Worm (Caenorhabditis elegans) whole organism, L1 larva: ENCODE data around the gene nhr-285.

Source experiments
- C34B4.2 ChIP-seq: sonication (generic microtip); optimal IDR thresholded peaks from 2 replicates; lab custom pipeline; 2017; ENCODE audit warnings: mild to moderate bottlenecking, missing genetic modification characterization, missing compliant biosample characterization
- aha-1 ChIP-seq: fragments of 150-350 bp; optimal IDR thresholded peaks from 2 replicates; lab custom pipeline; 2014; ENCODE audit warnings: missing biosample characterization, missing genetic modification characterization
- alr-1 ChIP-seq: fragments of 200-800 bp; sonication (Bioruptor generic); optimal IDR thresholded peaks from 2 replicates; lab custom pipeline; 2018; ENCODE audit warnings: borderline replicate concordance, mild to moderate bottlenecking, missing genetic modification characterization, missing compliant biosample characterization
- blmp-1 ChIP-seq: fragments of 150-350 bp; optimal IDR thresholded peaks from 2 replicates; lab custom pipeline; 2014; ENCODE audit warnings: missing biosample characterization, missing genetic modification characterization
- ceh-82 ChIP-seq, 3 experiments: fragments of 150-350 bp in 1 of 3; sonication (generic microtip) in 2 of 3; optimal IDR thresholded peaks; 2 replicates each; lab custom pipeline; 2014 to 2017; ENCODE audit warnings: missing biosample characterization in 3 of 3, missing genetic modification characterization in 3 of 3
- ceh-88 ChIP-seq: fragments of 200-800 bp; sonication (Bioruptor generic); IDR thresholded peaks from 2 replicates; pipeline ENCODE4 v1.3.6; 2022; ENCODE audit warnings: missing genetic modification characterization, missing compliant biosample characterization
- ceh-90 ChIP-seq: sonication (generic microtip); optimal IDR thresholded peaks from 2 replicates; lab custom pipeline; 2016; ENCODE audit warnings: missing genetic modification characterization, missing compliant biosample characterization
- ces-1 ChIP-seq: fragments of 150-350 bp; optimal IDR thresholded peaks from 2 replicates; lab custom pipeline; 2014; ENCODE audit warnings: missing biosample characterization, missing genetic modification reagents, missing genetic modification characterization
- efl-1 ChIP-seq, 4 experiments: fragments of 150-350 bp; optimal IDR thresholded peaks in 3 of 4; peaks in 1 of 4; 1 replicate in 1 of 4; 2 replicates in 3 of 4; lab custom pipeline; 2014; ENCODE audit warnings: missing biosample characterization in 2 of 4, missing genetic modification characterization in 2 of 4, missing genetic modification reagents in 2 of 4
- efl-3 ChIP-seq: fragments of 200-800 bp; sonication (Bioruptor generic); optimal IDR thresholded peaks from 2 replicates; lab custom pipeline; 2018; ENCODE audit warnings: mild to moderate bottlenecking, missing genetic modification characterization, missing compliant biosample characterization
- egl-13 ChIP-seq: sonication (generic microtip); optimal IDR thresholded peaks from 2 replicates; lab custom pipeline; 2016; ENCODE audit warnings: missing genotype, missing genetic modification reagents, missing genetic modification characterization, missing compliant biosample characterization
- elt-3 ChIP-seq, 6 experiments: fragments of 150-350 bp in 1 of 6; sonication (generic microtip); optimal IDR thresholded peaks; 2 replicates each; lab custom pipeline; 2017 to 2018; ENCODE audit warnings: missing biosample characterization in 6 of 6, missing genetic modification characterization in 6 of 6, inconsistent platforms in 1 of 6
- fkh-10 ChIP-seq: sonication (generic microtip); optimal IDR thresholded peaks from 2 replicates; lab custom pipeline; 2017; ENCODE audit warnings: missing biosample characterization, missing genetic modification reagents, missing genetic modification characterization
- fkh-4 ChIP-seq: sonication (generic microtip); optimal IDR thresholded peaks from 2 replicates; lab custom pipeline; 2016; ENCODE audit warnings: missing compliant biosample characterization, missing genetic modification characterization, borderline replicate concordance
- fos-1 ChIP-seq: fragments of 150-350 bp; optimal IDR thresholded peaks from 2 replicates; lab custom pipeline; 2014; ENCODE audit warnings: missing biosample characterization, missing genetic modification characterization
- hlh-4 ChIP-seq: sonication (generic microtip); optimal IDR thresholded peaks from 2 replicates; lab custom pipeline; 2016; ENCODE audit warnings: mild to moderate bottlenecking, missing genetic modification characterization, missing compliant biosample characterization
- isw-1 ChIP-seq: fragments of 200-800 bp; sonication (Bioruptor generic); IDR thresholded peaks from 2 replicates; pipeline ENCODE4 v1.3.6; 2022; ENCODE audit warnings: missing genetic modification characterization, missing compliant biosample characterization
- lin-14 ChIP-seq: fragments of 200-800 bp; sonication (Bioruptor generic); optimal IDR thresholded peaks from 2 replicates; lab custom pipeline; 2018; ENCODE audit warnings: mild to moderate bottlenecking, missing genetic modification characterization, moderate library complexity, missing compliant biosample characterization
- lin-39 ChIP-seq: fragments of 150-350 bp; optimal IDR thresholded peaks from 2 replicates; lab custom pipeline; 2014; ENCODE audit warnings: missing biosample characterization, missing genetic modification reagents, missing genetic modification characterization
- lsy-2 ChIP-seq, 2 experiments: fragments of 150-350 bp; optimal IDR thresholded peaks; 2 replicates each; lab custom pipeline; 2014; ENCODE audit warnings: missing biosample characterization in 2 of 2, missing genetic modification characterization in 2 of 2
- mdl-1 ChIP-seq, 2 experiments: fragments of 150-350 bp; optimal IDR thresholded peaks; 2 replicates each; lab custom pipeline; 2014 to 2017; ENCODE audit warnings: missing biosample characterization in 2 of 2, missing genetic modification characterization in 2 of 2, inconsistent platforms in 1 of 2
- mep-1 ChIP-seq: fragments of 150-350 bp; optimal IDR thresholded peaks from 2 replicates; lab custom pipeline; 2014; ENCODE audit warnings: missing biosample characterization, missing genetic modification characterization
- nhr-20 ChIP-seq: sonication (generic microtip); optimal IDR thresholded peaks from 2 replicates; lab custom pipeline; 2016; ENCODE audit warnings: mild to moderate bottlenecking, missing genetic modification characterization, missing compliant biosample characterization
- nhr-237 ChIP-seq: fragments of 150-350 bp; optimal IDR thresholded peaks from 2 replicates; lab custom pipeline; 2014; ENCODE audit warnings: missing biosample characterization, missing genetic modification characterization
- nhr-28 ChIP-seq: fragments of 150-350 bp; optimal IDR thresholded peaks from 2 replicates; lab custom pipeline; 2014; ENCODE audit warnings: missing biosample characterization, missing genetic modification characterization
- nhr-47 ChIP-seq: sonication (generic microtip); optimal IDR thresholded peaks from 2 replicates; lab custom pipeline; 2016; ENCODE audit warnings: mild to moderate bottlenecking, missing genetic modification characterization, moderate library complexity, missing compliant biosample characterization
- pax-3 ChIP-seq: fragments of 200-800 bp; sonication (Bioruptor generic); optimal IDR thresholded peaks from 2 replicates; lab custom pipeline; 2018; ENCODE audit warnings: mild to moderate bottlenecking, missing genetic modification characterization, moderate library complexity, missing compliant biosample characterization
- rnt-1 ChIP-seq: sonication (generic microtip); optimal IDR thresholded peaks from 2 replicates; lab custom pipeline; 2016; ENCODE audit warnings: mild to moderate bottlenecking, missing genetic modification characterization, moderate library complexity, missing compliant biosample characterization
- snpc-4 ChIP-seq: fragments of 150-350 bp; optimal IDR thresholded peaks from 2 replicates; lab custom pipeline; 2014; ENCODE audit warnings: missing biosample characterization, missing genetic modification characterization
- snu-23 ChIP-seq: sonication (generic microtip); optimal IDR thresholded peaks from 2 replicates; lab custom pipeline; 2016; ENCODE audit warnings: missing genetic modification characterization, missing compliant biosample characterization
- sox-4 ChIP-seq: sonication (generic microtip); optimal IDR thresholded peaks from 2 replicates; lab custom pipeline; 2016; ENCODE audit warnings: missing genetic modification characterization, missing compliant biosample characterization
- sptf-1 ChIP-seq: fragments of 150-350 bp; optimal IDR thresholded peaks from 2 replicates; lab custom pipeline; 2014; ENCODE audit warnings: missing biosample characterization, missing genetic modification characterization
- swsn-7 ChIP-seq: sonication (generic microtip); optimal IDR thresholded peaks from 2 replicates; lab custom pipeline; 2016; ENCODE audit warnings: missing genetic modification characterization, missing compliant biosample characterization
- tbx-2 ChIP-seq: sonication (generic microtip); optimal IDR thresholded peaks from 2 replicates; lab custom pipeline; 2016; ENCODE audit warnings: missing genetic modification characterization, missing compliant biosample characterization
- unc-130 ChIP-seq: fragments of 150-350 bp; optimal IDR thresholded peaks from 2 replicates; lab custom pipeline; 2017; ENCODE audit warnings: missing biosample characterization, missing genetic modification characterization, inconsistent platforms
- unc-30 ChIP-seq: sonication (generic microtip); optimal IDR thresholded peaks from 2 replicates; lab custom pipeline; 2017; ENCODE audit warnings: missing biosample characterization, missing genetic modification characterization
- unc-62 ChIP-seq: fragments of 150-350 bp; optimal IDR thresholded peaks from 2 replicates; lab custom pipeline; 2014; ENCODE audit warnings: missing biosample characterization, missing genetic modification reagents, missing genetic modification characterization
- xbp-1 ChIP-seq: sonication (generic microtip); optimal IDR thresholded peaks from 2 replicates; lab custom pipeline; 2016; ENCODE audit warnings: missing genetic modification characterization, missing compliant biosample characterization
- zag-1 ChIP-seq: fragments of 150-350 bp; optimal IDR thresholded peaks from 2 replicates; lab custom pipeline; 2014; ENCODE audit warnings: missing biosample characterization, missing genetic modification characterization
- ztf-11 ChIP-seq, 2 experiments: sonication (generic microtip); optimal IDR thresholded peaks; 2 replicates each; lab custom pipeline; 2016 to 2017; ENCODE audit warnings: missing genetic modification characterization in 2 of 2, missing biosample characterization in 1 of 2, missing compliant biosample characterization in 1 of 2
- ztf-4 ChIP-seq: fragments of 150-350 bp; optimal IDR thresholded peaks from 2 replicates; lab custom pipeline; 2014; ENCODE audit warnings: missing biosample characterization, missing genetic modification characterization

nhr-285 gene

DNA sequence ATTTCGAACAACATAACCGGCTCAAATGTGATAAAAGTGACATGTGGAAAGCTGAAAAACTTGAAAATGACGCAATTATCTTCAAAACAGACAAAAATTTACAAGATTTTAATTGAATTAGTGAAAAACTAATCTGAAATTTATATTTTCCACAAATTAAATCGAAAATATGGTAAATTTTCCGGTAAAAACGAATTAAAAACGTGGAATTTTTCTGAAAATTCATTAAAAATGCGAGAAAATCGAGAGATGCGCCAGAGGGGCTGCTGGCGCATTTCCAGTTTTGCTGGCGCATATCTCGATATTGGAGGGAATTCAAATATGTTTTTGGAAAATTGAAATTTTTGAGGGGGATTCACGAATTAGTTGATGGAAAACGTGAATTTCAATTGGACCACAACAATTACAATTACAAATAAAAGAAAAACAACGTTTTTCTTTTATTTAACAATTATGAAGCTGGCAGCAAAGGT, 12.9 kb downstream of the nhr-285 start, which contains the start of the genes haf-3 and F57A10.2 (continued):
- peak; percentile 60 for TF ChIP-seq ceh-90 (tag; lab: Kevin White, UChicago)
- peak; percentile 50 for TF ChIP-seq nhr-237 (tag; lab: Kevin White, UChicago)
- TF ChIP-seq mdl-1 (tag; optimal IDR thresholded peaks at IDR 0.05; lab: Kevin White, UChicago), result peak in 1 of 2 experiments; percentile 88
- TF ChIP-seq ceh-88 (GFP tag; lab: Robert Waterston, UW), result peak; percentile 69; the same call in 1 of the 2 replicates
- TF ChIP-seq lsy-2 (tag; optimal IDR thresholded peaks at IDR 0.05; lab: Kevin White, UChicago), result peak; percentile 94 to 95
- peak; percentile 98 for TF ChIP-seq mep-1 (tag; lab: Kevin White, UChicago)
- TF ChIP-seq nhr-20 (tag; lab: Kevin White, UChicago), result peak; percentile 95
- peak; percentile 97 for TF ChIP-seq rnt-1 (tag; lab: Kevin White, UChicago)
- peak; percentile 79 for TF ChIP-seq blmp-1 (tag; lab: Kevin White, UChicago)
- TF ChIP-seq hlh-4, result no peak
- TF ChIP-seq fos-1 (tag; lab: Kevin White, UChicago), result peak; percentile 82
- TF ChIP-seq egl-13 (tag; lab: Kevin White, UChicago), result peak; percentile 92
- TF ChIP-seq efl-3 (GFP tag; lab: Kevin White, UChicago), result peak; percentile 60
- peak; percentile 95 for TF ChIP-seq swsn-7 (tag; lab: Kevin White, UChicago)
- no peak for TF ChIP-seq alr-1 (tag; lab: Kevin White, UChicago)
- TF ChIP-seq fkh-10 (GFP tag; lab: Kevin White, UChicago), result peak; percentile 75
- no peak for TF ChIP-seq ces-1
- peak; percentile 95 for TF ChIP-seq lin-14 (GFP tag; lab: Kevin White, UChicago)
- TF ChIP-seq unc-130 (tag; lab: Kevin White, UChicago), result peak; percentile 90
- peak; percentile 87 for TF ChIP-seq sox-4 (tag; lab: Kevin White, UChicago)
- no peak for TF ChIP-seq unc-62 (GFP tag; lab: Kevin White, UChicago)
- peak; percentile 6 for TF ChIP-seq C34B4.2 (tag; lab: Kevin White, UChicago)
- peak; percentile 97 for TF ChIP-seq nhr-47 (tag; lab: Kevin White, UChicago)
- peak; percentile 95 for TF ChIP-seq xbp-1 (tag; lab: Kevin White, UChicago)
- TF ChIP-seq isw-1, result peak; percentile 91
- peak; percentile 92 for TF ChIP-seq snpc-4 (tag; lab: Kevin White, UChicago)
- peak; percentile 94 for TF ChIP-seq lin-39 (tag; lab: Kevin White, UChicago)
- TF ChIP-seq zag-1 (tag; lab: Kevin White, UChicago), result peak; percentile 58
- TF ChIP-seq pax-3 (tag; lab: Kevin White, UChicago), result peak; percentile 80
- TF ChIP-seq elt-3 (tag; optimal IDR thresholded peaks at IDR 0.05; lab: Kevin White, UChicago), result peak in 5 of 6 experiments; percentile 25 to 90 (median 45)
- peak; percentile 94 for TF ChIP-seq tbx-2
- peak; percentile 4 to 83 for TF ChIP-seq ztf-11 (tag; optimal IDR thresholded peaks at IDR 0.05; lab: Kevin White, UChicago)
- TF ChIP-seq aha-1 (tag; lab: Kevin White, UChicago), result peak; percentile 54
- peak; percentile 39 for TF ChIP-seq nhr-28 (tag; lab: Kevin White, UChicago)

DNA sequence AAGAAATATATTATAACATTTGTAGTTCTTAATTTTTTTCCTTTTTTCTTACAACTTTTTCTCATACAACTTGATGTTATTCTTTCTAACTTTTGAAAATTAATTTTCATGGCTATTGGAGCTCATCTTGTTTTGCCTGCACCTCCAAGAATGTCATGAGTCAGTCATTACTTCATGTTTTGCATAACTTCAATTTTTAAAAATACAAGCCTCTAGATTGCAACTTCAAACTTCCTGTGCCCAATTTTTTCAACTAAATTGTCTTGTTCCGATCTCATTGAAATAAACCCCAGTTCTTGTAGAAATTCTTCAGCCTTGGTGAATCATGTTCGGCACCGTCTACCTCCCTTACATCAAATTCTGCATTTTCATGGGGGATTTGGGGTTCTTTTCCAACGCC, 20.6 kb downstream of the nhr-285 start, which contains the start of gene str-9:
TSS of gene str-9 (plus strand) at position 301 of the 400 bp plus-strand sequence.
- no peak for TF ChIP-seq fkh-4
- TF ChIP-seq snu-23, result no peak
- no peak for TF ChIP-seq efl-1 (optimal IDR thresholded peaks at IDR 0.05; lab: Kevin White, UChicago)
- TF ChIP-seq efl-1 (GFP tag; optimal IDR thresholded peaks at IDR 0.05 in 1 of 2; lab: Kevin White, UChicago), result no peak
- TF ChIP-seq swsn-7 (tag; lab: Kevin White, UChicago), result no peak
- no peak for TF ChIP-seq ztf-4 (tag; lab: Kevin White, UChicago)
- TF ChIP-seq pax-3 (tag; lab: Kevin White, UChicago), result no peak
- TF ChIP-seq unc-30, result no peak
- no peak for TF ChIP-seq ceh-82 (tag; optimal IDR thresholded peaks at IDR 0.05; lab: Kevin White, UChicago)
- no peak for TF ChIP-seq sptf-1 (tag; lab: Kevin White, UChicago)
